Worm (Caenorhabditis elegans) whole organism, L2 larva: ENCODE results near the gene ins-15.

Experiments used
- C34F6.9 ChIP-seq: fragments of 150-350 bp; optimal IDR thresholded peaks from 2 replicates; lab custom pipeline; 2014; ENCODE audit warnings: missing biosample characterization, missing genetic modification characterization
- F13H6.1 ChIP-seq: sonication (generic microtip); optimal IDR thresholded peaks from 2 replicates; lab custom pipeline; 2016; ENCODE audit warnings: missing genetic modification characterization, missing compliant biosample characterization
- R02D3.7 ChIP-seq: fragments of 150-350 bp; optimal IDR thresholded peaks from 2 replicates; lab custom pipeline; 2014; ENCODE audit warnings: missing biosample characterization, missing genetic modification characterization
- Y55F3AM.14 ChIP-seq: fragments of 200-800 bp; sonication (Bioruptor generic); optimal IDR thresholded peaks from 2 replicates; lab custom pipeline; 2018; ENCODE audit warnings: mild to moderate bottlenecking, missing genetic modification characterization, missing compliant biosample characterization
- ZK546.5 ChIP-seq: sonication (generic microtip); optimal IDR thresholded peaks from 2 replicates; lab custom pipeline; 2017; ENCODE audit warnings: missing biosample characterization, missing genetic modification characterization
- alr-1 ChIP-seq: fragments of 150-350 bp; optimal IDR thresholded peaks from 2 replicates; lab custom pipeline; 2014; ENCODE audit warnings: missing biosample characterization, missing genetic modification characterization
- aly-2 ChIP-seq: fragments of 150-350 bp; optimal IDR thresholded peaks from 2 replicates; lab custom pipeline; 2014; ENCODE audit warnings: missing biosample characterization, missing genetic modification characterization
- ama-1 ChIP-seq: fragments of 150-350 bp; optimal IDR thresholded peaks from 2 replicates; lab custom pipeline; 2018; ENCODE audit warnings: inconsistent platforms
- blmp-1 ChIP-seq: sonication (generic microtip); optimal IDR thresholded peaks from 2 replicates; lab custom pipeline; 2017; ENCODE audit warnings: missing genetic modification characterization, mild to moderate bottlenecking, missing compliant biosample characterization, antibody characterized with exemption, moderate library complexity; ENCODE audit not compliant: insufficient read depth
- ceh-16 ChIP-seq: fragments of 150-350 bp; optimal IDR thresholded peaks from 2 replicates; lab custom pipeline; 2014; ENCODE audit warnings: missing biosample characterization, missing genetic modification characterization
- ceh-82 ChIP-seq: fragments of 150-350 bp; optimal IDR thresholded peaks from 2 replicates; lab custom pipeline; 2014; ENCODE audit warnings: missing biosample characterization, missing genetic modification characterization
- crh-2 ChIP-seq: sonication (generic microtip); optimal IDR thresholded peaks from 2 replicates; lab custom pipeline; 2017; ENCODE audit warnings: missing biosample characterization, missing genetic modification characterization
- dmd-4 ChIP-seq: sonication (generic microtip); optimal IDR thresholded peaks from 2 replicates; lab custom pipeline; 2017; ENCODE audit warnings: missing biosample characterization, missing genetic modification characterization
- elt-1 ChIP-seq: fragments of 150-350 bp; optimal IDR thresholded peaks from 2 replicates; lab custom pipeline; 2014; ENCODE audit warnings: missing biosample characterization, missing genetic modification characterization
- elt-3 ChIP-seq: sonication (generic microtip); optimal IDR thresholded peaks from 2 replicates; lab custom pipeline; 2017; ENCODE audit warnings: missing biosample characterization, missing genetic modification characterization
- fos-1 ChIP-seq: fragments of 150-350 bp; optimal IDR thresholded peaks from 2 replicates; lab custom pipeline; 2014; ENCODE audit warnings: missing biosample characterization, missing genetic modification characterization
- gmeb-1 ChIP-seq: fragments of 150-350 bp; optimal IDR thresholded peaks from 2 replicates; lab custom pipeline; 2014; ENCODE audit warnings: missing biosample characterization, missing genetic modification characterization
- lin-11 ChIP-seq: fragments of 150-350 bp; sonication (generic microtip); optimal IDR thresholded peaks from 2 replicates; lab custom pipeline; 2014; ENCODE audit warnings: missing biosample characterization, missing genetic modification characterization, inconsistent platforms, mixed read lengths
- lin-13 ChIP-seq: fragments of 150-350 bp; optimal IDR thresholded peaks from 2 replicates; lab custom pipeline; 2014; ENCODE audit warnings: missing biosample characterization, missing genetic modification reagents, missing genetic modification characterization
- lin-39 ChIP-seq: fragments of 150-350 bp; optimal IDR thresholded peaks from 2 replicates; lab custom pipeline; 2014; ENCODE audit warnings: missing biosample characterization, missing genetic modification reagents, missing genetic modification characterization
- lsy-2 ChIP-seq, 2 experiments: fragments of 150-350 bp in 1 of 2; sonication (generic microtip) in 1 of 2; optimal IDR thresholded peaks; 2 replicates each; lab custom pipeline; 2014 to 2017; ENCODE audit warnings: missing biosample characterization in 2 of 2, missing genetic modification characterization in 2 of 2
- mab-5 ChIP-seq: fragments of 150-350 bp; optimal IDR thresholded peaks from 2 replicates; lab custom pipeline; 2014; ENCODE audit warnings: missing biosample characterization, missing genetic modification characterization
- mbf-1 ChIP-seq: sonication (generic microtip); optimal IDR thresholded peaks from 2 replicates; lab custom pipeline; 2017; ENCODE audit warnings: missing biosample characterization, missing genetic modification characterization
- mdl-1 ChIP-seq, 2 experiments: fragments of 150-350 bp in 1 of 2; sonication (generic microtip) in 1 of 2; optimal IDR thresholded peaks; 2 replicates each; lab custom pipeline; 2017; ENCODE audit warnings: missing biosample characterization in 2 of 2, missing genetic modification characterization in 2 of 2
- nhr-11 ChIP-seq: fragments of 150-350 bp; optimal IDR thresholded peaks from 2 replicates; lab custom pipeline; 2014; ENCODE audit warnings: missing biosample characterization, missing genetic modification characterization
- nhr-23 ChIP-seq: fragments of 150-350 bp; optimal IDR thresholded peaks from 2 replicates; lab custom pipeline; 2014; ENCODE audit warnings: missing biosample characterization, missing genetic modification reagents, missing genetic modification characterization
- nhr-237 ChIP-seq: fragments of 150-350 bp; optimal IDR thresholded peaks from 2 replicates; lab custom pipeline; 2014; ENCODE audit warnings: missing biosample characterization, missing genetic modification characterization
- nhr-25 ChIP-seq: fragments of 150-350 bp; sonication (generic microtip); optimal IDR thresholded peaks from 3 replicates; lab custom pipeline; 2014; ENCODE audit warnings: missing biosample characterization, missing genetic modification characterization
- nhr-6 ChIP-seq: fragments of 150-350 bp; optimal IDR thresholded peaks from 2 replicates; lab custom pipeline; 2014; ENCODE audit warnings: missing biosample characterization, missing genetic modification characterization
- peb-1 ChIP-seq: fragments of 150-350 bp; optimal IDR thresholded peaks from 2 replicates; lab custom pipeline; 2014; ENCODE audit warnings: missing biosample characterization, missing genetic modification characterization
- sem-4 ChIP-seq: fragments of 150-350 bp; optimal IDR thresholded peaks from 2 replicates; lab custom pipeline; 2014; ENCODE audit warnings: missing biosample characterization, missing genetic modification reagents, missing genetic modification characterization
- skn-1 ChIP-seq: sonication (generic microtip); optimal IDR thresholded peaks from 2 replicates; lab custom pipeline; 2017; ENCODE audit warnings: missing biosample characterization, missing genetic modification characterization
- sma-3 ChIP-seq: sonication (generic microtip); optimal IDR thresholded peaks from 2 replicates; lab custom pipeline; 2016; ENCODE audit warnings: missing genetic modification reagents, missing genetic modification characterization, missing compliant biosample characterization
- snpc-4 ChIP-seq: fragments of 150-350 bp; optimal IDR thresholded peaks from 2 replicates; lab custom pipeline; 2014; ENCODE audit warnings: missing biosample characterization, missing genetic modification characterization
- unc-39 ChIP-seq: fragments of 150-350 bp; optimal IDR thresholded peaks from 2 replicates; lab custom pipeline; 2014; ENCODE audit warnings: missing biosample characterization, missing genetic modification characterization
- unc-55 ChIP-seq: fragments of 150-350 bp; sonication (generic microtip); optimal IDR thresholded peaks from 3 replicates; lab custom pipeline; 2014; ENCODE audit warnings: missing biosample characterization, missing genetic modification reagents, missing genetic modification characterization
- unc-62 ChIP-seq: fragments of 150-350 bp; optimal IDR thresholded peaks from 2 replicates; lab custom pipeline; 2014; ENCODE audit warnings: missing biosample characterization, missing genetic modification reagents, missing genetic modification characterization
- zag-1 ChIP-seq: fragments of 150-350 bp; optimal IDR thresholded peaks from 2 replicates; lab custom pipeline; 2014; ENCODE audit warnings: missing biosample characterization, missing genetic modification characterization
- ztf-11 ChIP-seq: sonication (generic microtip); optimal IDR thresholded peaks from 2 replicates; lab custom pipeline; 2017; ENCODE audit warnings: missing biosample characterization, missing genetic modification characterization

Gene ins-15

ce11 chrII:6744648-6745047 lies at the start of gene ins-15:
TSS of gene ins-15 (minus strand) at chrII:6744748.
- no peak for TF ChIP-seq fos-1 (tag; lab: Kevin White, UChicago)
- no peak for TF ChIP-seq ceh-82 (tag; lab: Kevin White, UChicago)
- TF ChIP-seq, all 48 proteins: peak for 0

- no peak for TF ChIP-seq R02D3.7 (tag; lab: Kevin White, UChicago)
- TF ChIP-seq zag-1 (tag; lab: Kevin White, UChicago), result no peak
- TF ChIP-seq unc-62 (GFP tag; lab: Kevin White, UChicago), result no peak
- no peak for TF ChIP-seq ama-1 (lab: Kevin White, UChicago)
- no peak for TF ChIP-seq ztf-11 (tag; lab: Kevin White, UChicago)
- no peak for TF ChIP-seq elt-3 (tag; lab: Kevin White, UChicago)
- no peak for TF ChIP-seq skn-1 (tag; lab: Kevin White, UChicago)
- no peak for TF ChIP-seq nhr-237
- TF ChIP-seq alr-1 (tag; lab: Kevin White, UChicago), result no peak
- no peak for TF ChIP-seq blmp-1 (tag; lab: Kevin White, UChicago)
These were observed 47.3 kb upstream of the ins-15 start, which contains the start of gene T13C2.2 for ce11 chrII:6791891-6792290. TSS of gene T13C2.2 (plus strand) at chrII:6792191.

- no peak for TF ChIP-seq dmd-4 (tag; lab: Kevin White, UChicago)
- TF ChIP-seq nhr-23 (tag; lab: Kevin White, UChicago), result no peak
- no peak for TF ChIP-seq sma-3 (GFP tag; lab: Kevin White, UChicago)
- TF ChIP-seq sem-4 (tag; lab: Kevin White, UChicago), result no peak
- TF ChIP-seq crh-2 (tag; lab: Kevin White, UChicago), result no peak
- no peak for TF ChIP-seq mdl-1 (tag; optimal IDR thresholded peaks at IDR 0.05; lab: Kevin White, UChicago)
- no peak for TF ChIP-seq R02D3.7 (tag; lab: Kevin White, UChicago)
- no peak for TF ChIP-seq F13H6.1 (tag; lab: Kevin White, UChicago)
- no peak for TF ChIP-seq unc-55
These were observed 44.2 kb upstream of the ins-15 start, which contains the start of gene T13C2.3 for ce11 chrII:6788672-6789298. TSS of gene T13C2.3 (plus strand) at chrII:6789248.

ce11 chrII:6783377-6783829 lies 38.9 kb upstream of the ins-15 start, which contains the start of gene gldi-2:
TSS of gene gldi-2 (plus strand) at chrII:6783427.
- TF ChIP-seq mdl-1 (tag; optimal IDR thresholded peaks at IDR 0.05; lab: Kevin White, UChicago) (no peak), elt-3 (tag; lab: Kevin White, UChicago) (no peak), nhr-25 (no peak), nhr-237 (no peak), lsy-2 (tag; optimal IDR thresholded peaks at IDR 0.05; lab: Kevin White, UChicago) (no peak), ZK546.5 (no peak), ceh-82 (tag; lab: Kevin White, UChicago) (no peak), peb-1 (tag; lab: Kevin White, UChicago) (no peak), fos-1 (tag; lab: Kevin White, UChicago) (no peak), zag-1 (tag; lab: Kevin White, UChicago) (no peak), blmp-1 (tag; lab: Kevin White, UChicago) (no peak), ztf-11 (tag; lab: Kevin White, UChicago) (no peak), Y55F3AM.14 (GFP tag; lab: Kevin White, UChicago) (no peak), nhr-6 (tag; lab: Kevin White, UChicago) (no peak), crh-2 (tag; lab: Kevin White, UChicago) (no peak), skn-1 (tag; lab: Kevin White, UChicago) (no peak), lin-13 (GFP tag; lab: Kevin White, UChicago) (no peak), ceh-16 (no peak), aly-2 (no peak), F13H6.1 (tag; lab: Kevin White, UChicago) (no peak)

- peak; percentile 79 for TF ChIP-seq unc-55
- no peak for TF ChIP-seq elt-3 (tag; lab: Kevin White, UChicago)
- no peak for TF ChIP-seq gmeb-1 (tag; lab: Kevin White, UChicago)
- peak; percentile 39 for TF ChIP-seq F13H6.1 (tag; lab: Kevin White, UChicago)
- TF ChIP-seq unc-62 (GFP tag; lab: Kevin White, UChicago), result no peak
- no peak for TF ChIP-seq aly-2
- no peak for TF ChIP-seq ceh-82 (tag; lab: Kevin White, UChicago)
- TF ChIP-seq crh-2 (tag; lab: Kevin White, UChicago), result no peak
- TF ChIP-seq peb-1 (tag; lab: Kevin White, UChicago), result no peak
- TF ChIP-seq ztf-11 (tag; lab: Kevin White, UChicago), result no peak
- peak; percentile 59 for TF ChIP-seq nhr-25
- TF ChIP-seq lin-11 (tag; lab: Kevin White, UChicago), result peak; percentile 64
- TF ChIP-seq nhr-11 (tag; lab: Kevin White, UChicago), result no peak
- no peak for TF ChIP-seq R02D3.7 (tag; lab: Kevin White, UChicago)
- no peak for TF ChIP-seq mbf-1 (tag; lab: Kevin White, UChicago)
- no peak for TF ChIP-seq unc-39 (tag; lab: Kevin White, UChicago)
- no peak for TF ChIP-seq elt-1 (tag; lab: Kevin White, UChicago)
- peak; percentile 8 for TF ChIP-seq fos-1 (tag; lab: Kevin White, UChicago)
- no peak for TF ChIP-seq ZK546.5
- no peak for TF ChIP-seq mdl-1 (tag; optimal IDR thresholded peaks at IDR 0.05; lab: Kevin White, UChicago)
- TF ChIP-seq skn-1 (tag; lab: Kevin White, UChicago), result no peak
- no peak for TF ChIP-seq lin-13 (GFP tag; lab: Kevin White, UChicago)
- no peak for TF ChIP-seq ama-1 (lab: Kevin White, UChicago)
- peak; percentile 38 to 65 for TF ChIP-seq lsy-2 (tag; optimal IDR thresholded peaks at IDR 0.05; lab: Kevin White, UChicago)
- no peak for TF ChIP-seq ceh-16
- TF ChIP-seq Y55F3AM.14 (GFP tag; lab: Kevin White, UChicago), result no peak
- peak; percentile 5 for TF ChIP-seq mab-5 (tag; lab: Kevin White, UChicago)
- peak; percentile 96 for TF ChIP-seq C34F6.9 (tag; lab: Kevin White, UChicago)
- no peak for TF ChIP-seq lin-39
- no peak for TF ChIP-seq nhr-23 (tag; lab: Kevin White, UChicago)
- no peak for TF ChIP-seq snpc-4 (tag; lab: Kevin White, UChicago)
- TF ChIP-seq nhr-237, result no peak
These were observed 38.2 kb upstream of the ins-15 start for ce11 chrII:6782738-6783163.
